Fruit fly (Drosophila melanogaster): Measurements from ENCODE around the gene CG13251.

The CG13251 gene

dm6 chr3L:20630602-20631001 lies 6.4 kb upstream of the CG13251 start (continued):
- TF ChIP-seq ash1 (GFP tag; optimal IDR thresholded peaks at IDR 0.05) (no peak), CG13894 (tag; optimal IDR thresholded peaks at IDR 0.05) (no peak), Hmr (GFP tag; optimal IDR thresholded peaks at IDR 0.05) (no peak), Jarid2 (GFP tag; optimal IDR thresholded peaks at IDR 0.05) (no peak), psq (GFP tag; optimal IDR thresholded peaks at IDR 0.05) (no peak), nerfin-2 (GFP tag; IDR thresholded peaks at IDR 0.05; ENCODE audit: partially characterized antibody) (no peak), Hmx (GFP tag; optimal IDR thresholded peaks at IDR 0.05) (no peak), CG2889 (GFP tag; IDR thresholded peaks at IDR 0.05) (no peak), Trl (optimal IDR thresholded peaks at IDR 0.05) (no peak), Trl (GFP tag; optimal IDR thresholded peaks at IDR 0.05) (peak; percentile 28), kah (GFP tag; optimal IDR thresholded peaks at IDR 0.05) (no peak), sr (GFP tag; IDR thresholded peaks at IDR 0.05) (no peak), NK7.1 (GFP tag; optimal IDR thresholded peaks at IDR 0.05) (no peak), cas (GFP tag; IDR thresholded peaks at IDR 0.05) (no peak), odd (GFP tag; optimal IDR thresholded peaks at IDR 0.05) (no peak), CG31441 (GFP tag; IDR thresholded peaks at IDR 0.05) (peak; percentile 68), dan (GFP tag; IDR thresholded peaks at IDR 0.05) (no peak), ewg (GFP tag; optimal IDR thresholded peaks at IDR 0.05) (peak; percentile 5), CG34224 (GFP tag; IDR thresholded peaks at IDR 0.05; ENCODE audit: partially characterized antibody) (no peak), fd102C (GFP tag; optimal IDR thresholded peaks at IDR 0.05) (peak; percentile 33), ranshi (GFP tag; IDR thresholded peaks at IDR 0.05) (no peak), CG3995 (GFP tag; optimal IDR thresholded peaks at IDR 0.05) (no peak), bbx (GFP tag; IDR thresholded peaks at IDR 0.05; ENCODE audit: partially characterized antibody) (no peak), Spps (tag; optimal IDR thresholded peaks at IDR 0.05) (no peak), Sry-δ (GFP tag; optimal IDR thresholded peaks at IDR 0.05) (no peak)

dm6 chr3L:20631836-20632235 lies 5.2 kb upstream of the CG13251 start:
- TF ChIP-seq Lpt (GFP tag; optimal IDR thresholded peaks at IDR 0.05) (no peak), CG8388 (GFP tag; optimal IDR thresholded peaks at IDR 0.05) (no peak), Hsf (GFP tag; optimal IDR thresholded peaks at IDR 0.05) (no peak), ttk (GFP tag; IDR thresholded peaks at IDR 0.05) (no peak)

- TF ChIP-seq Dip2 (GFP tag; IDR thresholded peaks at IDR 0.05) (no peak), zf30C (GFP tag; optimal IDR thresholded peaks at IDR 0.05) (peak; percentile 28), sens (GFP tag) (peak; percentile 71), Drgx (GFP tag; IDR thresholded peaks at IDR 0.05) (peak; percentile 54), nom (GFP tag; optimal IDR thresholded peaks at IDR 0.05) (peak; percentile 72), wek (GFP tag; optimal IDR thresholded peaks at IDR 0.05) (no peak), prd (optimal IDR thresholded peaks at IDR 0.05) (no peak), prd (GFP tag; IDR thresholded peaks at IDR 0.05) (peak; percentile 34; the same call in 1 of the 3 replicates), dmrt11E (tag; optimal IDR thresholded peaks at IDR 0.05) (peak; percentile 18), grn (GFP tag; optimal IDR thresholded peaks at IDR 0.05) (no peak), row (GFP tag; IDR thresholded peaks at IDR 0.05) (0 out of 3 replicates have a peak, but pooled peaks have one; percentile 17), bsh (GFP tag; optimal IDR thresholded peaks at IDR 0.05) (peak in 1 of 2 experiments; percentile 25), mirr (GFP tag; optimal IDR thresholded peaks at IDR 0.05) (no peak), gem (tag; optimal IDR thresholded peaks at IDR 0.05) (peak; percentile 12)
These were observed 4.7 kb upstream of the CG13251 start for dm6 chr3L:20632320-20632719.
